Worm (Caenorhabditis elegans): ENCODE data around the gene oac-4.

DNA sequence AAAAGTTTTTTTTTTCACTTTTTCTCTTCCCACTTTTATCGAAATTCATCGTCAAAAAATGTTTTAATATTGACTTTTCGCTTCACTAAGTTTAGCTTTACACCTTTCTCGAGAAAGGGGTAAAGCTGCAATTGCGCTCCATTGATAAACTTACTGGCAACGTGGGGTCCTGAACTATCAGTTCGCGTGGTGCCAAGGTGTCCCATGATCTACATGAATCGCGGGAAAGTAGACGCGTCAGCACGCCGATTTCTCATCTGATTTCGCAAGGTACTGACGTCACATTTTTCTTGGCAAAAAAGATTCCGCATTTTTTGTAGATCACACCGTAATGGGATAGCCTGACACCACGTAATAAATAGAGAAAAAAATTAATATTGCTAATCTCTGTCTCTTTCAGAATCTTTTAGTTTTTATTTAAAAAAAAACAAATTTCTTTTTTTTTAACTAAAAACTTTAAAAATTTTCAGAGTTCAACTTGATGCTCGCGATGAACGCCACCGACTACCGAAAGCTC, 23.9 kb downstream of the oac-4 start, which contains the start of gene lido-15:
- TF ChIP-seq lsy-12 (tag; optimal IDR thresholded peaks at IDR 0.05) (no peak), fkh-10 (GFP tag; optimal IDR thresholded peaks at IDR 0.05) (no peak), nhr-76 (tag; optimal IDR thresholded peaks at IDR 0.05) (no peak), sea-2 (GFP tag; optimal IDR thresholded peaks at IDR 0.05) (no peak), ztf-4 (tag; optimal IDR thresholded peaks at IDR 0.05) (no peak), zag-1 (tag; optimal IDR thresholded peaks at IDR 0.05) (no peak), ama-1 (optimal IDR thresholded peaks at IDR 0.05) (no peak), egl-27 (tag; optimal IDR thresholded peaks at IDR 0.05) (no peak), nhr-12 (tag; optimal IDR thresholded peaks at IDR 0.05) (no peak), nhr-25 (tag; optimal IDR thresholded peaks at IDR 0.05) (no peak)
